Worm (Caenorhabditis elegans) whole organism, L3 larva: ENCODE measurements around the gene Y32B12A.5.

Experiments used
- R02D3.7 ChIP-seq: fragments of 150-350 bp; optimal IDR thresholded peaks from 2 replicates; lab custom pipeline; 2014; ENCODE audit warnings: missing biosample characterization, missing genetic modification characterization
- ZK546.5 ChIP-seq: sonication (generic microtip); optimal IDR thresholded peaks from 2 replicates; lab custom pipeline; 2017; ENCODE audit warnings: missing biosample characterization, missing genetic modification characterization
- aly-2 ChIP-seq: fragments of 150-350 bp; optimal IDR thresholded peaks from 2 replicates; lab custom pipeline; 2014; ENCODE audit warnings: missing biosample characterization, missing genetic modification characterization
- ama-1 ChIP-seq: fragments of 150-350 bp; optimal IDR thresholded peaks from 2 replicates; lab custom pipeline; 2018
- ceh-16 ChIP-seq: sonication (generic microtip); optimal IDR thresholded peaks from 2 replicates; lab custom pipeline; 2017; ENCODE audit warnings: missing biosample characterization, missing genetic modification characterization
- ceh-28 ChIP-seq: fragments of 150-350 bp; optimal IDR thresholded peaks from 2 replicates; lab custom pipeline; 2014; ENCODE audit warnings: missing biosample characterization, missing genetic modification reagents, missing genetic modification characterization
- ceh-82 ChIP-seq: fragments of 150-350 bp; optimal IDR thresholded peaks from 2 replicates; lab custom pipeline; 2014; ENCODE audit warnings: missing biosample characterization, missing genetic modification characterization
- ceh-9 ChIP-seq: sonication (generic microtip); optimal IDR thresholded peaks from 2 replicates; lab custom pipeline; 2018; ENCODE audit warnings: missing biosample characterization, missing genetic modification characterization
- daf-12 ChIP-seq: fragments of 150-350 bp; optimal IDR thresholded peaks from 2 replicates; lab custom pipeline; 2014; ENCODE audit warnings: missing biosample characterization, missing genetic modification reagents, missing genetic modification characterization
- egl-27 ChIP-seq: sonication (generic microtip); optimal IDR thresholded peaks from 4 replicates; lab custom pipeline; 2017; ENCODE audit warnings: missing biosample characterization, missing genetic modification reagents, missing genetic modification characterization
- egl-5 ChIP-seq: fragments of 150-350 bp; optimal IDR thresholded peaks from 2 replicates; lab custom pipeline; 2017; ENCODE audit warnings: missing biosample characterization, missing genetic modification reagents, missing genetic modification characterization, inconsistent platforms
- elt-2 ChIP-seq: sonication (generic microtip); optimal IDR thresholded peaks from 2 replicates; lab custom pipeline; 2016; ENCODE audit warnings: missing genetic modification reagents, mild to moderate bottlenecking, missing genetic modification characterization, missing compliant biosample characterization
- fkh-10 ChIP-seq: sonication (generic microtip); optimal IDR thresholded peaks from 2 replicates; lab custom pipeline; 2017; ENCODE audit warnings: missing biosample characterization, missing genetic modification reagents, missing genetic modification characterization
- fkh-2 ChIP-seq: fragments of 150-350 bp; optimal IDR thresholded peaks from 2 replicates; lab custom pipeline; 2014; ENCODE audit warnings: missing biosample characterization, missing genetic modification reagents, missing genetic modification characterization
- fos-1 ChIP-seq: fragments of 150-350 bp; optimal IDR thresholded peaks from 2 replicates; lab custom pipeline; 2014; ENCODE audit warnings: missing biosample characterization, missing genetic modification characterization
- hmg-11 ChIP-seq: sonication (generic microtip); optimal IDR thresholded peaks from 2 replicates; lab custom pipeline; 2016; ENCODE audit warnings: missing genetic modification characterization, missing compliant biosample characterization
- jun-1 ChIP-seq: fragments of 150-350 bp; optimal IDR thresholded peaks from 2 replicates; lab custom pipeline; 2014; ENCODE audit warnings: missing biosample characterization, missing genetic modification reagents, missing genetic modification characterization
- lin-15B ChIP-seq: fragments of 150-350 bp; optimal IDR thresholded peaks from 2 replicates; lab custom pipeline; 2014; ENCODE audit warnings: missing biosample characterization, missing genetic modification characterization
- lin-39 ChIP-seq: fragments of 150-350 bp; optimal IDR thresholded peaks from 2 replicates; lab custom pipeline; 2018; ENCODE audit warnings: missing biosample characterization, missing genetic modification reagents, missing genetic modification characterization
- mdl-1 ChIP-seq: fragments of 150-350 bp; optimal IDR thresholded peaks from 2 replicates; lab custom pipeline; 2014; ENCODE audit warnings: missing biosample characterization, missing genetic modification characterization
- mml-1 ChIP-seq: fragments of 150-350 bp; sonication (generic microtip); optimal IDR thresholded peaks from 3 replicates; lab custom pipeline; 2014; ENCODE audit warnings: missing biosample characterization, missing genetic modification characterization
- nfya-1 ChIP-seq: sonication (generic microtip); optimal IDR thresholded peaks from 2 replicates; lab custom pipeline; 2017; ENCODE audit warnings: missing genetic modification characterization, mild to moderate bottlenecking, missing compliant biosample characterization, antibody characterized with exemption, moderate library complexity; ENCODE audit not compliant: insufficient read depth
- nhr-12 ChIP-seq: fragments of 150-350 bp; optimal IDR thresholded peaks from 2 replicates; lab custom pipeline; 2014; ENCODE audit warnings: missing biosample characterization, missing genetic modification characterization
- nhr-23 ChIP-seq: fragments of 150-350 bp; optimal IDR thresholded peaks from 2 replicates; lab custom pipeline; 2014; ENCODE audit warnings: missing biosample characterization, missing genetic modification reagents, missing genetic modification characterization
- nhr-237 ChIP-seq: fragments of 150-350 bp; optimal IDR thresholded peaks from 2 replicates; lab custom pipeline; 2014; ENCODE audit warnings: missing biosample characterization, missing genetic modification characterization
- nhr-25 ChIP-seq: sonication (generic microtip); optimal IDR thresholded peaks from 2 replicates; lab custom pipeline; 2017; ENCODE audit warnings: missing biosample characterization, missing genetic modification characterization
- nhr-28 ChIP-seq: fragments of 150-350 bp; optimal IDR thresholded peaks from 2 replicates; lab custom pipeline; 2014; ENCODE audit warnings: missing biosample characterization, missing genetic modification characterization
- nhr-43 ChIP-seq: sonication (generic microtip); optimal IDR thresholded peaks from 2 replicates; lab custom pipeline; 2016; ENCODE audit warnings: mild to moderate bottlenecking, missing genetic modification characterization, missing compliant biosample characterization; ENCODE audit not compliant: poor library complexity, severe bottlenecking
- nhr-67 ChIP-seq: fragments of 150-350 bp; optimal IDR thresholded peaks from 2 replicates; lab custom pipeline; 2014; ENCODE audit warnings: missing biosample characterization, missing genetic modification characterization
- nhr-77 ChIP-seq: fragments of 150-350 bp; optimal IDR thresholded peaks from 2 replicates; lab custom pipeline; 2014; ENCODE audit warnings: missing biosample characterization, missing genetic modification characterization
- pha-4 ChIP-seq: fragments of 150-350 bp; optimal IDR thresholded peaks from 2 replicates; lab custom pipeline; 2014; ENCODE audit warnings: missing biosample characterization, missing genetic modification reagents, missing genetic modification characterization
- pqm-1 ChIP-seq: fragments of 150-350 bp; optimal IDR thresholded peaks from 2 replicates; lab custom pipeline; 2017; ENCODE audit warnings: missing biosample characterization, missing genetic modification characterization, inconsistent platforms
- sea-2 ChIP-seq: fragments of 150-350 bp; sonication (generic microtip); optimal IDR thresholded peaks from 4 replicates; lab custom pipeline; 2014; ENCODE audit warnings: missing biosample characterization, missing genetic modification reagents, missing genetic modification characterization
- skn-1 ChIP-seq: fragments of 150-350 bp; optimal IDR thresholded peaks from 2 replicates; lab custom pipeline; 2014; ENCODE audit warnings: missing biosample characterization, missing genetic modification characterization
- snpc-4 ChIP-seq: fragments of 150-350 bp; optimal IDR thresholded peaks from 2 replicates; lab custom pipeline; 2014; ENCODE audit warnings: missing biosample characterization, missing genetic modification characterization
- zag-1 ChIP-seq: fragments of 150-350 bp; optimal IDR thresholded peaks from 2 replicates; lab custom pipeline; 2014; ENCODE audit warnings: missing biosample characterization, missing genetic modification characterization
- ztf-11 ChIP-seq: fragments of 150-350 bp; optimal IDR thresholded peaks from 2 replicates; lab custom pipeline; 2014; ENCODE audit warnings: missing biosample characterization, missing genetic modification characterization
- ztf-4 ChIP-seq: fragments of 150-350 bp; optimal IDR thresholded peaks from 2 replicates; lab custom pipeline; 2014; ENCODE audit warnings: missing biosample characterization, missing genetic modification characterization

The Y32B12A.5 gene

ce11 chrV:16487474-16487873, at the start of gene Y32B12A.5:
Gene Y32B12A.5, minus strand, starts transcription at chrV:16487574.
- no peak for TF ChIP-seq nhr-43 (tag; lab: Kevin White, UChicago)
- TF ChIP-seq elt-2 (tag; lab: Kevin White, UChicago), result peak; percentile 10

ce11 chrV:16536701-16537100, 49.3 kb upstream of the Y32B12A.5 start, which contains the start of gene Y32B12B.1:
Gene Y32B12B.1, plus strand, starts transcription at chrV:16537001.
- TF ChIP-seq lin-39 (tag; lab: Kevin White, UChicago), result no peak
- TF ChIP-seq lin-15B (tag; lab: Kevin White, UChicago), result no peak
- TF ChIP-seq ama-1, result no peak
- TF ChIP-seq nhr-25 (tag; lab: Kevin White, UChicago), result no peak
- no peak for TF ChIP-seq snpc-4
- no peak for TF ChIP-seq zag-1 (tag; lab: Kevin White, UChicago)
- no peak for TF ChIP-seq mml-1 (tag; lab: Kevin White, UChicago)
- TF ChIP-seq nhr-77, result no peak
- TF ChIP-seq mdl-1 (tag; lab: Kevin White, UChicago), result no peak
- no peak for TF ChIP-seq daf-12 (tag; lab: Kevin White, UChicago)
- TF ChIP-seq R02D3.7 (tag; lab: Kevin White, UChicago), result no peak
- TF ChIP-seq ztf-11 (tag; lab: Kevin White, UChicago), result no peak
- no peak for TF ChIP-seq egl-5 (tag; lab: Kevin White, UChicago)
- no peak for TF ChIP-seq nhr-28 (tag; lab: Kevin White, UChicago)
- no peak for TF ChIP-seq nhr-12 (tag; lab: Kevin White, UChicago)
- no peak for TF ChIP-seq ztf-4 (tag; lab: Kevin White, UChicago)
- no peak for TF ChIP-seq ceh-9
- TF ChIP-seq sea-2 (GFP tag; lab: Kevin White, UChicago), result no peak

ce11 chrV:16535172-16535571, 47.8 kb upstream of the Y32B12A.5 start, which contains the start of gene Y32B12B.8:
Gene Y32B12B.8, plus strand, starts transcription at chrV:16535472.
- TF ChIP-seq jun-1 (no peak), nhr-237 (tag; lab: Kevin White, UChicago) (no peak), ceh-16 (no peak), aly-2 (tag; lab: Kevin White, UChicago) (no peak), nhr-12 (tag; lab: Kevin White, UChicago) (no peak), zag-1 (tag; lab: Kevin White, UChicago) (no peak), nhr-67 (no peak), elt-2 (tag; lab: Kevin White, UChicago) (no peak), fkh-2 (tag; lab: Kevin White, UChicago) (no peak), nhr-25 (tag; lab: Kevin White, UChicago) (no peak), pha-4 (no peak), egl-5 (tag; lab: Kevin White, UChicago) (no peak), skn-1 (tag; lab: Kevin White, UChicago) (no peak)

- TF ChIP-seq ceh-28 (tag; lab: Kevin White, UChicago) (no peak), fkh-2 (tag; lab: Kevin White, UChicago) (no peak), R02D3.7 (tag; lab: Kevin White, UChicago) (no peak), elt-2 (tag; lab: Kevin White, UChicago) (no peak)
- TF ChIP-seq, all 47 proteins: peak for 0
These were observed 46.6 kb upstream of the Y32B12A.5 start, which contains the start of gene cpr-2 for ce11 chrV:16534000-16534399. Gene cpr-2, minus strand, starts transcription at chrV:16534100.

- TF ChIP-seq egl-5 (tag; lab: Kevin White, UChicago) (no peak), skn-1 (tag; lab: Kevin White, UChicago) (no peak), ama-1 (no peak), elt-2 (tag; lab: Kevin White, UChicago) (no peak), ceh-9 (no peak), nhr-77 (no peak)
These were observed 40.4 kb upstream of the Y32B12A.5 start, which contains the start of gene F36D3.16 for ce11 chrV:16527796-16528195. Gene F36D3.16, plus strand, starts transcription at chrV:16528096.

ce11 chrV:16526858-16527257, 39.5 kb upstream of the Y32B12A.5 start, which contains the start of gene F36D3.8:
Gene F36D3.8, plus strand, starts transcription at chrV:16527158.
- TF ChIP-seq ceh-16, result no peak
- no peak for TF ChIP-seq lin-15B (tag; lab: Kevin White, UChicago)
- TF ChIP-seq nhr-67, result no peak
- no peak for TF ChIP-seq nfya-1 (tag; lab: Kevin White, UChicago)
- TF ChIP-seq aly-2 (tag; lab: Kevin White, UChicago), result no peak
- no peak for TF ChIP-seq R02D3.7 (tag; lab: Kevin White, UChicago)
- no peak for TF ChIP-seq fos-1 (tag; lab: Kevin White, UChicago)
- no peak for TF ChIP-seq egl-27 (tag; lab: Kevin White, UChicago)
- no peak for TF ChIP-seq skn-1 (tag; lab: Kevin White, UChicago)
- no peak for TF ChIP-seq egl-5 (tag; lab: Kevin White, UChicago)
- no peak for TF ChIP-seq ceh-82
- TF ChIP-seq fkh-10 (GFP tag; lab: Kevin White, UChicago), result no peak
- no peak for TF ChIP-seq pqm-1 (tag; lab: Kevin White, UChicago)
- no peak for TF ChIP-seq nhr-23 (tag; lab: Kevin White, UChicago)
- no peak for TF ChIP-seq fkh-2 (tag; lab: Kevin White, UChicago)
- no peak for TF ChIP-seq hmg-11 (tag; lab: Kevin White, UChicago)
- no peak for TF ChIP-seq ZK546.5
- TF ChIP-seq, all 47 proteins: peak for 0
